Fruit fly (Drosophila melanogaster) whole organism, embryonic: Measurements from ENCODE around the gene AP-1mu.

ENCODE experiments used
- Antp ChIP-seq: fragments of 200-800 bp; sonication (Bioruptor generic); optimal IDR thresholded peaks from 3 replicates; lab custom pipeline; 2016; ENCODE audit warnings: missing biosample characterization, missing genetic modification characterization
- Atf-2 ChIP-seq: fragments of 200-800 bp; sonication (Bioruptor generic); optimal IDR thresholded peaks from 2 replicates; lab custom pipeline; 2016; ENCODE audit warnings: missing biosample characterization, missing genetic modification characterization
- Bgb ChIP-seq: fragments of 200-800 bp; sonication (Bioruptor generic); IDR thresholded peaks from 2 replicates; pipeline ENCODE4 v1.3.6; 2022; ENCODE audit warnings: missing biosample characterization, missing genetic modification characterization; ENCODE audit not compliant: partially characterized antibody
- C15 ChIP-seq: fragments of 200-800 bp; sonication (Bioruptor generic); IDR thresholded peaks from 3 replicates; pipeline ENCODE4 v1.3.6; 2022; ENCODE audit warnings: missing biosample characterization, missing genetic modification characterization
- CG11085 ChIP-seq: fragments of 200-800 bp; sonication (Bioruptor generic); IDR thresholded peaks from 2 replicates; pipeline ENCODE4 v1.3.6; 2022; ENCODE audit warnings: missing biosample characterization, missing genetic modification characterization
- CG11504 ChIP-seq: fragments of 200-800 bp; sonication (Bioruptor generic); optimal IDR thresholded peaks from 3 replicates; lab custom pipeline; 2019; ENCODE audit warnings: missing biosample characterization, mild to moderate bottlenecking, missing genetic modification characterization, moderate library complexity
- CG12236 ChIP-seq: fragments of 200-800 bp; sonication (Bioruptor generic); optimal IDR thresholded peaks from 2 replicates; lab custom pipeline; 2016; ENCODE audit warnings: missing biosample characterization, missing genetic modification characterization
- CG14667 ChIP-seq: fragments of 200-800 bp; sonication (Bioruptor generic); IDR thresholded peaks from 2 replicates; pipeline ENCODE4 v1.3.6; 2022; ENCODE audit warnings: missing biosample characterization, missing genetic modification characterization
- CG14710 ChIP-seq: fragments of 200-800 bp; sonication (Bioruptor generic); optimal IDR thresholded peaks from 3 replicates; lab custom pipeline; 2019; ENCODE audit warnings: missing biosample characterization, mild to moderate bottlenecking, missing genetic modification characterization, moderate library complexity
- CG15479 ChIP-seq: fragments of 200-800 bp; sonication (Bioruptor generic); optimal IDR thresholded peaks from 3 replicates; lab custom pipeline; 2019; ENCODE audit warnings: missing biosample characterization, mild to moderate bottlenecking, missing genetic modification characterization, moderate library complexity
- CG18599 ChIP-seq: fragments of 200-800 bp; sonication (Bioruptor generic); optimal IDR thresholded peaks from 3 replicates; lab custom pipeline; 2017; ENCODE audit warnings: missing biosample characterization, missing genetic modification characterization, mild to moderate bottlenecking, moderate library complexity, missing genetic modification reagents
- CG2116 ChIP-seq: fragments of 200-800 bp; sonication (Bioruptor generic); optimal IDR thresholded peaks from 3 replicates; lab custom pipeline; 2018; ENCODE audit warnings: missing biosample characterization, mild to moderate bottlenecking, missing genetic modification characterization
- CG30020 ChIP-seq: fragments of 200-800 bp; optimal IDR thresholded peaks from 2 replicates; lab custom pipeline; 2019; ENCODE audit warnings: missing biosample characterization, mild to moderate bottlenecking, missing genetic modification characterization, moderate library complexity
- CG6654 ChIP-seq: fragments of 200-800 bp; sonication (Bioruptor generic); optimal IDR thresholded peaks from 2 replicates; lab custom pipeline; 2017; ENCODE audit warnings: missing biosample characterization, mild to moderate bottlenecking, missing genetic modification characterization
- CG7556 ChIP-seq: fragments of 200-800 bp; sonication (Bioruptor generic); optimal IDR thresholded peaks from 2 replicates; lab custom pipeline; 2017; ENCODE audit warnings: missing biosample characterization, mild to moderate bottlenecking, missing genetic modification characterization
- CG8765 ChIP-seq: fragments of 200-800 bp; sonication (Bioruptor generic); IDR thresholded peaks from 2 replicates; pipeline ENCODE4 v1.3.6; 2022; ENCODE audit warnings: missing biosample characterization, missing genetic modification characterization
- CG9817 ChIP-seq: fragments of 200-800 bp; sonication (Bioruptor generic); optimal IDR thresholded peaks from 2 replicates; lab custom pipeline; 2018; ENCODE audit warnings: missing biosample characterization, mild to moderate bottlenecking, missing genetic modification characterization, moderate library complexity
- CG9932 ChIP-seq: fragments of 200-800 bp; sonication (Bioruptor generic); IDR thresholded peaks from 2 replicates; pipeline ENCODE4 v1.3.6; 2022; ENCODE audit warnings: missing biosample characterization, missing genetic modification characterization
- Dip3 ChIP-seq: fragments of 200-800 bp; sonication (Bioruptor generic); optimal IDR thresholded peaks from 3 replicates; lab custom pipeline; 2016; ENCODE audit warnings: missing biosample characterization, missing genetic modification characterization
- Ets97D ChIP-seq: fragments of 200-800 bp; sonication (Bioruptor generic); optimal IDR thresholded peaks from 3 replicates; lab custom pipeline; 2016; ENCODE audit warnings: missing biosample characterization, missing genetic modification characterization
- Gsc ChIP-seq: fragments of 200-800 bp; sonication (Bioruptor generic); IDR thresholded peaks from 2 replicates; pipeline ENCODE4 v1.3.6; 2022; ENCODE audit warnings: missing biosample characterization, missing genetic modification characterization
- HHEX ChIP-seq: fragments of 200-800 bp; sonication (Bioruptor generic); optimal IDR thresholded peaks from 3 replicates; lab custom pipeline; 2017; ENCODE audit warnings: missing biosample characterization, mild to moderate bottlenecking, missing genetic modification characterization, missing genetic modification reagents
- Hand ChIP-seq: fragments of 200-800 bp; sonication (Bioruptor generic); optimal IDR thresholded peaks from 2 replicates; lab custom pipeline; 2017; ENCODE audit warnings: mild to moderate bottlenecking, missing biosample characterization, missing genetic modification reagents, missing genetic modification characterization
- MBD-R2 ChIP-seq: fragments of 200-800 bp; sonication (Bioruptor generic); IDR thresholded peaks from 2 replicates; pipeline ENCODE4 v1.3.6; 2022; ENCODE audit warnings: missing biosample characterization, missing genetic modification characterization
- Max ChIP-seq: fragments of 200-800 bp; sonication (Bioruptor generic); optimal IDR thresholded peaks from 2 replicates; lab custom pipeline; 2016; ENCODE audit warnings: missing biosample characterization, mild to moderate bottlenecking, missing genetic modification characterization
- Opbp ChIP-seq: fragments of 200-800 bp; sonication (Bioruptor generic); IDR thresholded peaks from 3 replicates; pipeline ENCODE4 v1.3.6; 2022; ENCODE audit warnings: missing biosample characterization, missing genetic modification characterization; ENCODE audit not compliant: partially characterized antibody
- Ravus ChIP-seq: fragments of 200-800 bp; sonication (Bioruptor generic); IDR thresholded peaks from 2 replicates; pipeline ENCODE4 v1.3.6; 2022; ENCODE audit warnings: missing biosample characterization, missing genetic modification characterization
- Rfx ChIP-seq: fragments of 200-800 bp; sonication (Bioruptor generic); IDR thresholded peaks from 2 replicates; pipeline ENCODE4 v1.3.6; 2022; ENCODE audit warnings: missing biosample characterization, missing genetic modification characterization
- Vsx1 ChIP-seq: fragments of 200-800 bp; sonication (Bioruptor generic); optimal IDR thresholded peaks from 2 replicates; lab custom pipeline; 2017; ENCODE audit warnings: missing biosample characterization, mild to moderate bottlenecking, missing genetic modification characterization, missing genetic modification reagents
- ab ChIP-seq: fragments of 200-800 bp; sonication (Bioruptor generic); optimal IDR thresholded peaks from 2 replicates; lab custom pipeline; 2016; ENCODE audit warnings: missing biosample characterization, missing genetic modification characterization
- abd-A ChIP-seq: fragments of 200-800 bp; sonication (Bioruptor generic); optimal IDR thresholded peaks from 3 replicates; lab custom pipeline; 2019; ENCODE audit warnings: missing biosample characterization, mild to moderate bottlenecking, missing genetic modification characterization, moderate library complexity
- bab2 ChIP-seq: fragments of 200-800 bp; sonication (Bioruptor generic); optimal IDR thresholded peaks from 2 replicates; lab custom pipeline; 2016; ENCODE audit warnings: missing biosample characterization, missing genetic modification characterization
- br ChIP-seq: fragments of >200 bp; optimal IDR thresholded peaks from 2 replicates; lab custom pipeline; 2017
- btn ChIP-seq: fragments of 200-800 bp; sonication (Bioruptor generic); optimal IDR thresholded peaks from 2 replicates; lab custom pipeline; 2016; ENCODE audit warnings: missing biosample characterization, missing genetic modification characterization
- caup ChIP-seq: fragments of 200-800 bp; sonication (Bioruptor generic); optimal IDR thresholded peaks from 3 replicates; lab custom pipeline; 2017; ENCODE audit warnings: missing biosample characterization, mild to moderate bottlenecking, missing genetic modification characterization, moderate library complexity; ENCODE audit not compliant: severe bottlenecking
- crp ChIP-seq, 2 experiments: fragments of 200-800 bp; sonication (Bioruptor generic); optimal IDR thresholded peaks; 2 replicates in 1 of 2; 3 replicates in 1 of 2; lab custom pipeline; 2017; ENCODE audit warnings: missing biosample characterization in 2 of 2, missing genetic modification characterization in 2 of 2, mild to moderate bottlenecking in 1 of 2, moderate library complexity in 1 of 2
- cwo ChIP-seq: fragments of 200-800 bp; sonication (Bioruptor generic); optimal IDR thresholded peaks from 3 replicates; lab custom pipeline; 2017; ENCODE audit warnings: missing biosample characterization, missing genetic modification characterization, mild to moderate bottlenecking, moderate library complexity, missing genetic modification reagents
- fd102C ChIP-seq: fragments of 200-800 bp; sonication (Bioruptor generic); optimal IDR thresholded peaks from 2 replicates; lab custom pipeline; 2018; ENCODE audit warnings: missing biosample characterization, mild to moderate bottlenecking, missing genetic modification characterization, moderate library complexity
- hth ChIP-seq: fragments of >200 bp; optimal IDR thresholded peaks from 2 replicates; lab custom pipeline; 2017; ENCODE audit warnings: inconsistent platforms
- inv ChIP-seq: fragments of 200-800 bp; sonication (Bioruptor generic); IDR thresholded peaks from 2 replicates; pipeline ENCODE4 v1.3.6; 2022; ENCODE audit warnings: missing biosample characterization, missing genetic modification characterization; ENCODE audit not compliant: partially characterized antibody
- lab ChIP-seq: fragments of 200-800 bp; sonication (Bioruptor generic); optimal IDR thresholded peaks from 3 replicates; lab custom pipeline; 2017; ENCODE audit warnings: missing biosample characterization, missing genetic modification characterization, mild to moderate bottlenecking, moderate library complexity, missing genetic modification reagents
- lov ChIP-seq, 2 experiments: fragments of 200-800 bp in 1 of 2; fragments of >200 bp in 1 of 2; sonication (Bioruptor generic) in 1 of 2; IDR thresholded peaks in 1 of 2; optimal IDR thresholded peaks in 1 of 2; 2 replicates in 1 of 2; 3 replicates in 1 of 2; pipeline versions ENCODE4 v1.3.6 to Lab custom; 2017 to 2022; ENCODE audit warnings: missing biosample characterization in 1 of 2, missing genetic modification characterization in 1 of 2
- nerfin-1 ChIP-seq: fragments of 200-800 bp; sonication (Bioruptor generic); optimal IDR thresholded peaks from 3 replicates; lab custom pipeline; 2019; ENCODE audit warnings: missing biosample characterization, mild to moderate bottlenecking, missing genetic modification characterization, moderate library complexity
- nom ChIP-seq: fragments of 200-800 bp; sonication (Bioruptor generic); optimal IDR thresholded peaks from 2 replicates; lab custom pipeline; 2017; ENCODE audit warnings: missing biosample characterization, missing genetic modification characterization, mild to moderate bottlenecking, moderate library complexity, missing genetic modification reagents
- peb ChIP-seq: fragments of 200-800 bp; sonication (Bioruptor generic); IDR thresholded peaks from 2 replicates; pipeline ENCODE4 v1.3.6; 2022; ENCODE audit warnings: missing biosample characterization, missing genetic modification characterization
- wek ChIP-seq: fragments of 200-800 bp; sonication (Bioruptor generic); optimal IDR thresholded peaks from 3 replicates; lab custom pipeline; 2018; ENCODE audit warnings: missing biosample characterization, mild to moderate bottlenecking, missing genetic modification characterization, moderate library complexity

Gene AP-1mu

DNA sequence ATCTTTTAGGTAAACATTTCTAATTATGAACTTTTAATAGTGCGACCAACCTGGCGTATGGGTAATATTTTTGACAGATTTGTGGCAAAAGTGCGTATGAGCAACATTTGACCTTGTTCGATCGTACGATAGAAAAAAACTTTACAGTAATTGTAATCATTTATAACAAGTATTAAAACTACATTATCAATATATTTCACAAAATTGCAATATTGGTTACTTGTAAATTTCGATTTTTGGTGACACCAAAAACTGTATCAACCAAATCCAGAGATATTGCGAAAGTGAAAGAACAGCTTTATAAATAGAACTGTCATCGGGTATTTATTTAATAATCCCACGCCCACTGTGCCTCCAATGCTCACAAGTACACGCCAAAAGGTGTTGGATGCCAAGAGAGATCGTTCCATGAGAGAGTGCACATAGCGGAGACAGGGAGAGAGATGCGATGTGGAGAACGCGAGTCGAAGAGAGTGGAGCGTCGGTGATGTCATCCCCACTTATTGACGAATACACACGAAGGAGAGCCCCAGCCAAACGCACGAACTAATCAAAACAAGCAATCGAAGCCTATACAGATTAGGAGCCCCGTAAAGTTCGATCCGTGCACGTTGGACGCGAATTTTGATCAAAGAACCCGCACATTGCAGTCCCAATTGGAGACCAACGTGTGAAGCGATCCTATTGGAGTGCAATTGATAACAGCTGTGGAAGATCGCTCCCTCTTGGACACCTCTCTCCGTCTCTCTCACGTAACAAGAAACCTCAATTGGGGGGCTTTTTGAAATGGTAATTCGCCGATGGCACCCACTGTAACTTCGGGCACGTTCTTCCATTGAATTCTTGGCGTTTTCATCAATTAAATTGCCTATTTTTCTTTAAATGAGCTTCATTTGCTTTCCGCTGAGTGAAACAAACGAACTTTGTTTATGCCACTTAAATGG, 25.9 kb downstream of the AP-1mu start (continued):
- TF ChIP-seq CG9932 (GFP tag; lab: Robert Waterston, UW) = peak; percentile 89
- TF ChIP-seq Ets97D = peak; percentile 74
- TF ChIP-seq wek (GFP tag; lab: Kevin White, UChicago) = peak; percentile 62
- peak; percentile 80 for TF ChIP-seq CG11085 (GFP tag; lab: Robert Waterston, UW)
- peak; percentile 93 for TF ChIP-seq Dip3 (GFP tag; lab: Kevin White, UChicago)
- no peak for TF ChIP-seq hth (lab: Kevin White, UChicago)
- peak; percentile 94 for TF ChIP-seq nerfin-1
- TF ChIP-seq CG9817 (tag; lab: Kevin White, UChicago) = peak; percentile 91
- peak; percentile 95 for TF ChIP-seq cwo (GFP tag; lab: Kevin White, UChicago)
- TF ChIP-seq inv (GFP tag; lab: Robert Waterston, UW) = 0 out of 2 replicates have a peak, but pooled peaks have one; percentile 33
- peak; percentile 56 for TF ChIP-seq Ravus (GFP tag; lab: Robert Waterston, UW)
- TF ChIP-seq Max (GFP tag; lab: Kevin White, UChicago) = peak; percentile 94
- TF ChIP-seq peb (GFP tag; lab: Robert Waterston, UW) = peak; percentile 47; the same call in 1 of the 2 replicates
- no peak for TF ChIP-seq br
- peak; percentile 85 for TF ChIP-seq CG14667 (GFP tag; lab: Robert Waterston, UW)
- TF ChIP-seq Antp (GFP tag; lab: Kevin White, UChicago) = peak; percentile 87
- TF ChIP-seq Atf-2 (GFP tag; lab: Kevin White, UChicago) = peak; percentile 90
- peak; percentile 90 for TF ChIP-seq CG6654 (GFP tag; lab: Kevin White, UChicago)
- TF ChIP-seq lov (optimal IDR thresholded peaks at IDR 0.05; lab: Kevin White, UChicago) = no peak
- TF ChIP-seq lov (GFP tag; IDR thresholded peaks at IDR 0.05; lab: Robert Waterston, UW) = no peak
- TF ChIP-seq CG30020 (tag; lab: Kevin White, UChicago) = peak; percentile 85
- peak; percentile 39; the same call in 1 of the 2 replicates for TF ChIP-seq CG8765
- peak; percentile 61 for TF ChIP-seq abd-A (tag; lab: Kevin White, UChicago)
- peak in 1 of 2 experiments; percentile 70 for TF ChIP-seq crp (GFP tag; optimal IDR thresholded peaks at IDR 0.05; lab: Kevin White, UChicago)
- TF ChIP-seq CG2116 (GFP tag; lab: Kevin White, UChicago) = peak; percentile 79
- TF ChIP-seq CG11504 (tag; lab: Kevin White, UChicago) = peak; percentile 97
- TF ChIP-seq Hand (GFP tag; lab: Kevin White, UChicago) = peak; percentile 97
- TF ChIP-seq ab (GFP tag; lab: Kevin White, UChicago) = peak; percentile 14
- peak; percentile 28 for TF ChIP-seq CG15479 (GFP tag; lab: Kevin White, UChicago)
- peak; percentile 93 for TF ChIP-seq Rfx (GFP tag; lab: Robert Waterston, UW)
- TF ChIP-seq CG7556 (GFP tag; lab: Kevin White, UChicago) = peak; percentile 99
- TF ChIP-seq Bgb = peak; percentile 23; the same call in 1 of the 2 replicates
- TF ChIP-seq Vsx1 (GFP tag; lab: Kevin White, UChicago) = peak; percentile 93
- peak; percentile 78 for TF ChIP-seq Gsc
- peak; percentile 95 for TF ChIP-seq caup (GFP tag; lab: Kevin White, UChicago)
- TF ChIP-seq nom (GFP tag; lab: Kevin White, UChicago) = peak; percentile 87
- TF ChIP-seq fd102C (GFP tag; lab: Kevin White, UChicago) = peak; percentile 20
- TF ChIP-seq btn (GFP tag; lab: Kevin White, UChicago) = peak; percentile 80
- TF ChIP-seq bab2 (GFP tag; lab: Kevin White, UChicago) = peak; percentile 88
- TF ChIP-seq CG18599 (GFP tag; lab: Kevin White, UChicago) = peak; percentile 97
- TF ChIP-seq MBD-R2 (GFP tag; lab: Robert Waterston, UW) = peak; percentile 73
- TF ChIP-seq CG14710 = peak; percentile 95
- TF ChIP-seq C15 = peak; percentile 71; the same call in 2 of the 3 replicates
- TF ChIP-seq HHEX (GFP tag; lab: Kevin White, UChicago) = peak; percentile 97
- peak; percentile 96 for TF ChIP-seq lab (GFP tag; lab: Kevin White, UChicago)
- no peak for TF ChIP-seq Opbp (GFP tag; lab: Robert Waterston, UW)
- TF ChIP-seq CG12236 (GFP tag; lab: Kevin White, UChicago) = peak; percentile 69
